Fruit fly (Drosophila melanogaster) whole organism, embryonic: Measurements from ENCODE around the gene CG33927.

Experiments used
- Abd-B ChIP-seq: fragments of 200-800 bp; sonication (Bioruptor generic); optimal IDR thresholded peaks from 2 replicates; lab custom pipeline; 2018; ENCODE audit warnings: missing biosample characterization, mild to moderate bottlenecking, missing genetic modification characterization, moderate library complexity
- Adf1 ChIP-seq: fragments of 200-800 bp; sonication (Bioruptor generic); IDR thresholded peaks from 2 replicates; pipeline ENCODE4 v1.3.6; 2022; ENCODE audit warnings: missing biosample characterization, missing genetic modification characterization
- B-H1 ChIP-seq: fragments of 200-800 bp; sonication (Bioruptor generic); IDR thresholded peaks from 3 replicates; pipeline ENCODE4 v1.3.6; 2022; ENCODE audit warnings: missing biosample characterization, missing genetic modification characterization
- Bteb2 ChIP-seq: fragments of 200-800 bp; sonication (Bioruptor generic); optimal IDR thresholded peaks from 2 replicates; lab custom pipeline; 2016; ENCODE audit warnings: missing biosample characterization, missing genetic modification characterization
- C15 ChIP-seq: fragments of 200-800 bp; sonication (Bioruptor generic); IDR thresholded peaks from 3 replicates; pipeline ENCODE4 v1.3.6; 2022; ENCODE audit warnings: missing biosample characterization, missing genetic modification characterization
- CG10979 ChIP-seq: fragments of 200-800 bp; sonication (Bioruptor generic); optimal IDR thresholded peaks from 2 replicates; lab custom pipeline; 2018; ENCODE audit warnings: missing biosample characterization, mild to moderate bottlenecking, missing genetic modification characterization, moderate library complexity
- CG11085 ChIP-seq: fragments of 200-800 bp; sonication (Bioruptor generic); IDR thresholded peaks from 2 replicates; pipeline ENCODE4 v1.3.6; 2022; ENCODE audit warnings: missing biosample characterization, missing genetic modification characterization
- CG1233 ChIP-seq: fragments of 200-800 bp; sonication (Bioruptor generic); optimal IDR thresholded peaks from 4 replicates; lab custom pipeline; 2018; ENCODE audit warnings: missing biosample characterization, mild to moderate bottlenecking, missing genetic modification characterization
- CG13424 ChIP-seq: fragments of 200-800 bp; sonication (Bioruptor generic); optimal IDR thresholded peaks from 2 replicates; lab custom pipeline; 2019; ENCODE audit warnings: missing biosample characterization, mild to moderate bottlenecking, missing genetic modification characterization, moderate library complexity
- CG14860 ChIP-seq: fragments of 200-800 bp; sonication (Bioruptor generic); IDR thresholded peaks from 3 replicates; pipeline ENCODE4 v1.3.6; 2022; ENCODE audit warnings: missing biosample characterization, missing genetic modification characterization; ENCODE audit not compliant: partially characterized antibody
- CG16815 ChIP-seq: fragments of 200-800 bp; sonication (Bioruptor generic); optimal IDR thresholded peaks from 3 replicates; lab custom pipeline; 2017; ENCODE audit warnings: missing biosample characterization, mild to moderate bottlenecking, missing genetic modification characterization
- CG18476 ChIP-seq: fragments of 200-800 bp; sonication (Bioruptor generic); optimal IDR thresholded peaks from 2 replicates; lab custom pipeline; 2016; ENCODE audit warnings: missing biosample characterization, mild to moderate bottlenecking, missing genetic modification characterization
- CG31224 ChIP-seq: fragments of 200-800 bp; sonication (Bioruptor generic); IDR thresholded peaks from 2 replicates; pipeline ENCODE4 v1.3.6; 2022; ENCODE audit warnings: missing biosample characterization, missing genetic modification characterization
- CG31388 ChIP-seq: fragments of 200-800 bp; sonication (Bioruptor generic); optimal IDR thresholded peaks from 2 replicates; lab custom pipeline; 2016; ENCODE audit warnings: missing biosample characterization, missing genetic modification characterization
- CG33557 ChIP-seq: fragments of 200-800 bp; sonication (Bioruptor generic); optimal IDR thresholded peaks from 2 replicates; lab custom pipeline; 2019; ENCODE audit warnings: missing biosample characterization, mild to moderate bottlenecking, missing genetic modification characterization, moderate library complexity
- CG5953 ChIP-seq: fragments of 200-800 bp; sonication (Bioruptor generic); IDR thresholded peaks from 2 replicates; pipeline ENCODE4 v1.3.6; 2022; ENCODE audit warnings: missing biosample characterization, missing genetic modification characterization
- CG6175 ChIP-seq: fragments of 200-800 bp; sonication (Bioruptor generic); IDR thresholded peaks from 3 replicates; pipeline ENCODE4 v1.3.6; 2022; ENCODE audit warnings: missing biosample characterization, missing genetic modification characterization
- CG7987 ChIP-seq: fragments of 200-800 bp; sonication (Bioruptor generic); optimal IDR thresholded peaks from 2 replicates; lab custom pipeline; 2018; ENCODE audit warnings: missing biosample characterization, mild to moderate bottlenecking, missing genetic modification characterization, moderate library complexity
- Dek ChIP-seq: fragments of 200-800 bp; sonication (Bioruptor generic); optimal IDR thresholded peaks from 3 replicates; lab custom pipeline; 2019; ENCODE audit warnings: missing biosample characterization, mild to moderate bottlenecking, missing genetic modification characterization, moderate library complexity
- Dip2 ChIP-seq: fragments of 200-800 bp; sonication (Bioruptor generic); IDR thresholded peaks from 2 replicates; pipeline ENCODE4 v1.3.6; 2022; ENCODE audit warnings: missing biosample characterization, missing genetic modification characterization
- E2f1 ChIP-seq: fragments of 200-800 bp; sonication (Bioruptor generic); IDR thresholded peaks from 2 replicates; pipeline ENCODE4 v1.3.6; 2022; ENCODE audit warnings: missing biosample characterization, missing genetic modification characterization
- Eip74EF ChIP-seq, 2 experiments: fragments of 200-800 bp in 1 of 2; fragments of >200 bp in 1 of 2; sonication (Bioruptor generic) in 1 of 2; optimal IDR thresholded peaks; 2 replicates each; lab custom pipeline; 2017 to 2019; ENCODE audit warnings: missing biosample characterization in 2 of 2, missing genetic modification characterization in 2 of 2, mild to moderate bottlenecking in 1 of 2, moderate library complexity in 1 of 2
- Gug ChIP-seq: fragments of 200-800 bp; sonication (Bioruptor generic); IDR thresholded peaks from 4 replicates; pipeline ENCODE4 v1.3.6; 2022; ENCODE audit warnings: missing biosample characterization, missing genetic modification characterization
- Lpt ChIP-seq: fragments of >200 bp; optimal IDR thresholded peaks from 2 replicates; lab custom pipeline; 2018; ENCODE audit warnings: missing biosample characterization, missing genetic modification characterization
- MBD-R2 ChIP-seq: fragments of 200-800 bp; sonication (Bioruptor generic); IDR thresholded peaks from 2 replicates; pipeline ENCODE4 v1.3.6; 2022; ENCODE audit warnings: missing biosample characterization, missing genetic modification characterization
- Nf-YA ChIP-seq: fragments of 200-800 bp; sonication (Bioruptor generic); IDR thresholded peaks from 2 replicates; pipeline ENCODE4 v1.3.6; 2022; ENCODE audit warnings: missing biosample characterization, missing genetic modification characterization
- Pdp1 ChIP-seq, 2 experiments: fragments of 200-800 bp; sonication (Bioruptor generic); optimal IDR thresholded peaks; 3 replicates each; lab custom pipeline; 2016; ENCODE audit warnings: missing biosample characterization in 2 of 2, missing genetic modification characterization in 2 of 2, mild to moderate bottlenecking in 1 of 2, moderate library complexity in 1 of 2
- Scr ChIP-seq: fragments of 200-800 bp; sonication (Bioruptor generic); IDR thresholded peaks from 2 replicates; pipeline ENCODE4 v1.3.6; 2022; ENCODE audit warnings: missing biosample characterization, missing genetic modification characterization; ENCODE audit not compliant: partially characterized antibody
- Six4 ChIP-seq: fragments of 200-800 bp; sonication (Bioruptor generic); optimal IDR thresholded peaks from 2 replicates; lab custom pipeline; 2016; ENCODE audit warnings: missing biosample characterization, missing genetic modification characterization
- Ssrp ChIP-seq: fragments of 200-800 bp; sonication (Bioruptor generic); optimal IDR thresholded peaks from 2 replicates; lab custom pipeline; 2018; ENCODE audit warnings: missing biosample characterization, mild to moderate bottlenecking, missing genetic modification characterization, moderate library complexity
- TFAM ChIP-seq: fragments of 200-800 bp; sonication (Bioruptor generic); optimal IDR thresholded peaks from 2 replicates; lab custom pipeline; 2017; ENCODE audit warnings: missing biosample characterization, missing genetic modification characterization, inconsistent platforms
- Xrp1 ChIP-seq: fragments of 200-800 bp; sonication (Bioruptor generic); IDR thresholded peaks from 2 replicates; pipeline ENCODE4 v1.3.6; 2022; ENCODE audit warnings: missing biosample characterization, missing genetic modification characterization
- ac ChIP-seq: fragments of 200-800 bp; sonication (Bioruptor generic); optimal IDR thresholded peaks from 3 replicates; lab custom pipeline; 2017; ENCODE audit warnings: missing biosample characterization, mild to moderate bottlenecking, missing genetic modification characterization
- caup ChIP-seq: fragments of 200-800 bp; sonication (Bioruptor generic); optimal IDR thresholded peaks from 3 replicates; lab custom pipeline; 2017; ENCODE audit warnings: missing biosample characterization, mild to moderate bottlenecking, missing genetic modification characterization, moderate library complexity; ENCODE audit not compliant: severe bottlenecking
- crc ChIP-seq: fragments of 200-800 bp; sonication (Bioruptor generic); optimal IDR thresholded peaks from 2 replicates; lab custom pipeline; 2016; ENCODE audit warnings: missing biosample characterization, missing genetic modification characterization
- eve ChIP-seq, 2 experiments: fragments of >200 bp; optimal IDR thresholded peaks; 2 replicates each; lab custom pipeline; 2017; ENCODE audit warnings: missing biosample characterization in 2 of 2, missing genetic modification characterization in 2 of 2
- ewg ChIP-seq: fragments of 200-800 bp; sonication (Bioruptor generic); optimal IDR thresholded peaks from 3 replicates; lab custom pipeline; 2017; ENCODE audit warnings: mild to moderate bottlenecking, missing biosample characterization, missing genetic modification reagents, missing genetic modification characterization
- grn ChIP-seq: fragments of 200-800 bp; sonication (Bioruptor generic); optimal IDR thresholded peaks from 3 replicates; lab custom pipeline; 2017; ENCODE audit warnings: missing biosample characterization, missing genetic modification characterization
- gt ChIP-seq: fragments of 200-800 bp; sonication (Bioruptor generic); IDR thresholded peaks from 2 replicates; pipeline ENCODE4 v1.3.6; 2022; ENCODE audit warnings: missing biosample characterization, missing genetic modification characterization
- lilli ChIP-seq: fragments of 200-800 bp; sonication (Bioruptor generic); optimal IDR thresholded peaks from 3 replicates; lab custom pipeline; 2016; ENCODE audit warnings: missing biosample characterization, missing genetic modification characterization
- lola ChIP-seq, 3 experiments: fragments of >200 bp in 2 of 3; fragments of 200-800 bp in 1 of 3; sonication (Bioruptor generic) in 1 of 3; optimal IDR thresholded peaks; 2 replicates each; lab custom pipeline; 2017 to 2019; ENCODE audit warnings: missing biosample characterization in 3 of 3, missing genetic modification characterization in 3 of 3, mild to moderate bottlenecking in 1 of 3, moderate library complexity in 1 of 3
- luna ChIP-seq: fragments of 200-800 bp; sonication (Bioruptor generic); optimal IDR thresholded peaks from 2 replicates; lab custom pipeline; 2016; ENCODE audit warnings: missing biosample characterization, missing genetic modification characterization
- oc ChIP-seq: fragments of 200-800 bp; sonication (Bioruptor generic); optimal IDR thresholded peaks from 2 replicates; lab custom pipeline; 2018; ENCODE audit warnings: missing biosample characterization, mild to moderate bottlenecking, missing genetic modification characterization, moderate library complexity
- ro ChIP-seq: fragments of 200-800 bp; sonication (Bioruptor generic); IDR thresholded peaks from 2 replicates; pipeline ENCODE4 v1.3.6; 2022; ENCODE audit warnings: missing biosample characterization, missing genetic modification characterization
- row ChIP-seq: fragments of 200-800 bp; sonication (Bioruptor generic); IDR thresholded peaks from 3 replicates; pipeline ENCODE4 v1.3.6; 2022; ENCODE audit warnings: missing biosample characterization, missing genetic modification characterization
- sr ChIP-seq: fragments of 200-800 bp; sonication (Bioruptor generic); IDR thresholded peaks from 3 replicates; pipeline ENCODE4 v1.3.6; 2022; ENCODE audit warnings: missing biosample characterization, missing genetic modification characterization
- tgo ChIP-seq: fragments of 200-800 bp; sonication (Bioruptor generic); IDR thresholded peaks from 3 replicates; pipeline ENCODE4 v1.3.6; 2022; ENCODE audit warnings: missing biosample characterization, missing genetic modification characterization
- toy ChIP-seq: fragments of 200-800 bp; sonication (Bioruptor generic); IDR thresholded peaks from 2 replicates; pipeline ENCODE4 v1.3.6; 2022; ENCODE audit warnings: missing biosample characterization, missing genetic modification characterization
- usp ChIP-seq: fragments of >200 bp; optimal IDR thresholded peaks from 2 replicates; lab custom pipeline; 2017; ENCODE audit warnings: missing biosample characterization, missing genetic modification characterization

The CG33927 gene

DNA sequence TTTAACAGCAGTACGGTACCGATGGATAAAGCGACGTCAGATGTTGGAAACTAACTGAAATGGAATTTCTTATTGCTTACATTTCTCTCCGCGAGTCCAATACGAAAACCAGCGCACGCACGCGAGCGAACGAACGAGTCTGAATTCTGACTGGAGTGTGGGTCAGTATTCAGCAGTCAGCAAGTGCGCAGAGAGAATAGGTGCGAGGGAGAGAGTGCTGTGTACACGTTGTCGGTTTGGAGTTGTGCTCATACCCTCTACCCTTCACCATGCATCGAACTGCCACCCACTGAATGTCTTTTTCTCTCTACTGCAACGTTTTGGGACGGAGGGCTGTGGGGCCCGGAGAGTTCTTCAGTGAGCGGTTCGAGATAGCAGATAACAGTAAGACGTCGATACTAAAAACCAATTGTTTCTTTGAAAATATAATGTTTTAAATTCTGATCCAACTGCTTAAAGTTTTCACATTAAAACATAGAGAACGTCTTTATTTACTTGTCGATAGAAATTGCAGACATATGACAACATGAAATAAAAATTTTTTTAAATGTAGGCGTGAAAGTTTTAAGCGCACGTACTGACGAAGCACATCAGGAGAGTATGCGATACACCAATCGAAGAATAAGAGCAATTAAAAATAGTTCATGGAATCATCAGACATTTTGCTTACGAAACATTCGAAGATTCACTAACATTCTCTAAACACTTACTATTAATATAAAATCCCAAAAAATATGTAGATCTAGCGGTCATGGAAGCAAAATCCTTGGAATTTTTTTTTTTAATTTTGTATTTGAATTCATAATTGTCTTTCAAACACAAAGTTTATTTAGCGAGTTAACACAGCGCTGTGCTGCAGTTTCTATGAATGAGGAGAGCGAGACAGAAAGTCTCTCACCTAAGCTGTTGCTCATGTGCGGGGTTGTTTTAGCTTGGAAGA is 49.4 kb upstream of the CG33927 start (continued):
- TF ChIP-seq caup (GFP tag; lab: Kevin White, UChicago) (peak; percentile 77), toy (GFP tag; lab: Robert Waterston, UW) (no peak), Dip2 (GFP tag; lab: Robert Waterston, UW) (no peak), Abd-B (GFP tag; lab: Kevin White, UChicago) (peak; percentile 82), CG31388 (GFP tag; lab: Kevin White, UChicago) (peak; percentile 32), tgo (GFP tag; lab: Robert Waterston, UW) (no peak), CG31224 (GFP tag; lab: Robert Waterston, UW) (no peak), CG16815 (GFP tag; lab: Kevin White, UChicago) (peak; percentile 90), lola (GFP tag; optimal IDR thresholded peaks at IDR 0.05; lab: Kevin White, UChicago) (peak in 2 of 3 experiments; percentile 51 to 90), CG18476 (peak; percentile 82), Bteb2 (peak; percentile 70), MBD-R2 (GFP tag; lab: Robert Waterston, UW) (no peak), CG5953 (no peak), C15 (GFP tag; lab: Robert Waterston, UW) (no peak), Dek (tag; lab: Kevin White, UChicago) (peak; percentile 80), CG1233 (GFP tag; lab: Kevin White, UChicago) (peak; percentile 89), oc (tag; lab: Kevin White, UChicago) (peak; percentile 26), E2f1 (GFP tag; lab: Robert Waterston, UW) (no peak), Nf-YA (GFP tag; lab: Robert Waterston, UW) (no peak), CG14860 (no peak), Ssrp (tag; lab: Kevin White, UChicago) (peak; percentile 86), Xrp1 (GFP tag; lab: Robert Waterston, UW) (no peak), grn (peak; percentile 41), ro (GFP tag; lab: Robert Waterston, UW) (no peak), B-H1 (GFP tag; lab: Robert Waterston, UW) (no peak), CG10979 (tag; lab: Kevin White, UChicago) (peak; percentile 86), eve (GFP tag; optimal IDR thresholded peaks at IDR 0.05; lab: Kevin White, UChicago) (peak in 1 of 2 experiments; percentile 96), CG13424 (tag; lab: Kevin White, UChicago) (peak; percentile 89), luna (GFP tag; lab: Kevin White, UChicago) (no peak), ac (GFP tag; lab: Kevin White, UChicago) (peak; percentile 6), sr (GFP tag; lab: Robert Waterston, UW) (no peak), usp (GFP tag; lab: Kevin White, UChicago) (no peak), Scr (GFP tag; lab: Robert Waterston, UW) (no peak), CG7987 (no peak), TFAM (GFP tag; lab: Kevin White, UChicago) (peak; percentile 32), gt (GFP tag; lab: Robert Waterston, UW) (no peak), Pdp1 (GFP tag; optimal IDR thresholded peaks at IDR 0.05; lab: Kevin White, UChicago) (peak; percentile 72 to 91), Lpt (GFP tag; lab: Kevin White, UChicago) (no peak), crc (GFP tag; lab: Kevin White, UChicago) (peak; percentile 64), CG33557 (GFP tag; lab: Kevin White, UChicago) (peak; percentile 65), Adf1 (no peak), CG6175 (GFP tag; lab: Robert Waterston, UW) (no peak), Gug (GFP tag; lab: Robert Waterston, UW) (peak; percentile 54; the same call in 2 of the 4 replicates), CG11085 (GFP tag; lab: Robert Waterston, UW) (no peak), Six4 (GFP tag; lab: Kevin White, UChicago) (peak; percentile 89), lilli (peak; percentile 90), ewg (GFP tag; lab: Kevin White, UChicago) (peak; percentile 86), Eip74EF (GFP tag; optimal IDR thresholded peaks at IDR 0.05; lab: Kevin White, UChicago) (peak in 1 of 2 experiments; percentile 75), row (GFP tag; lab: Robert Waterston, UW) (no peak)
